Worm (Caenorhabditis elegans) whole organism, young adult: ENCODE results near the gene gcp-2.1.

Experiments
- F55B11.4 ChIP-seq: sonication (generic microtip); optimal IDR thresholded peaks from 2 replicates; lab custom pipeline; 2016; ENCODE audit warnings: missing compliant biosample characterization, missing genetic modification characterization, borderline replicate concordance; ENCODE audit not compliant: insufficient read depth
- bed-1 ChIP-seq: fragments of 200-800 bp; sonication (Bioruptor generic); IDR thresholded peaks from 2 replicates; pipeline ENCODE4 v1.3.6; 2022; ENCODE audit warnings: missing genetic modification reagents, missing genetic modification characterization, missing compliant biosample characterization
- somi-1 ChIP-seq: fragments of 200-800 bp; sonication (Bioruptor generic); optimal IDR thresholded peaks from 2 replicates; lab custom pipeline; 2018; ENCODE audit warnings: mild to moderate bottlenecking, missing genetic modification characterization, missing compliant biosample characterization

DNA sequence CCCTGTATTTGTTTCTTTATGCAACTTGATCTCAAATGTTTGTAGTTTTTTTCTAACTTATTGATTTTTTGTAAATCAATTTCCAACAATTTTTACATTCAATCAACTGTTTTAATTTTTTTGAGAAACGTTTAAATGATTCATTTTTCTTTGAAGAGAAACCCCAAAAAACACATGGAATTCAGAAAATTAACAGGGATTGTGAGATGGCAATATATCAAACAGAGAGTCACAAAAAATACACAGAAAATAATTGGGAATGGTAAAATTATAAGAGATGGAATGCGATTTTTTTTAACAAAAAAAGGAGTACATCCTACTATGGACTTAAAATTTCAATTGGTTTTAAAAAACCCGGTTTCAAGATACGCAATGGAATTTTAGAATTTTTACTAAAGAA is 32.8 kb downstream of the gcp-2.1 start:
- TF ChIP-seq F55B11.4, result no peak
- no peak for TF ChIP-seq bed-1 (GFP tag; lab: Robert Waterston, UW)
- TF ChIP-seq somi-1 (GFP tag; lab: Kevin White, UChicago), result no peak
